Fruit fly (Drosophila melanogaster): ENCODE measurements around the gene CG9107.

dm6 chr2L:6031838-6032237 is 7.5 kb upstream of the CG9107 start:
- no peak for TF ChIP-seq psq (optimal IDR thresholded peaks at IDR 0.05)
- TF ChIP-seq ttk (optimal IDR thresholded peaks at IDR 0.05) = no peak
- TF ChIP-seq insv (optimal IDR thresholded peaks at IDR 0.05) = no peak

Measured in Kc167 (cell line).